Fruit fly (Drosophila melanogaster) whole organism, embryonic: ENCODE results near the gene Sld5.

Source experiments
- Abd-B ChIP-seq: fragments of 200-800 bp; sonication (Bioruptor generic); optimal IDR thresholded peaks from 2 replicates; lab custom pipeline; 2018; ENCODE audit warnings: missing biosample characterization, mild to moderate bottlenecking, missing genetic modification characterization, moderate library complexity
- CG11247 ChIP-seq: fragments of 200-800 bp; sonication (Bioruptor generic); IDR thresholded peaks from 2 replicates; pipeline ENCODE4 v1.3.6; 2022; ENCODE audit warnings: missing biosample characterization, missing genetic modification characterization
- CG1233 ChIP-seq: fragments of 200-800 bp; sonication (Bioruptor generic); optimal IDR thresholded peaks from 4 replicates; lab custom pipeline; 2018; ENCODE audit warnings: missing biosample characterization, mild to moderate bottlenecking, missing genetic modification characterization
- CG15269 ChIP-seq: fragments of 200-800 bp; sonication (Bioruptor generic); optimal IDR thresholded peaks from 2 replicates; lab custom pipeline; 2018; ENCODE audit warnings: missing biosample characterization, mild to moderate bottlenecking, missing genetic modification characterization, moderate library complexity
- CG15601 ChIP-seq: fragments of 200-800 bp; sonication (Bioruptor generic); optimal IDR thresholded peaks from 3 replicates; lab custom pipeline; 2019; ENCODE audit warnings: missing biosample characterization, mild to moderate bottlenecking, missing genetic modification characterization, moderate library complexity
- CG1602 ChIP-seq: fragments of 200-800 bp; sonication (Bioruptor generic); optimal IDR thresholded peaks from 3 replicates; lab custom pipeline; 2016; ENCODE audit warnings: missing biosample characterization, missing genetic modification characterization
- CG16863 ChIP-seq: fragments of 200-800 bp; sonication (Bioruptor generic); optimal IDR thresholded peaks from 3 replicates; lab custom pipeline; 2016; ENCODE audit warnings: missing biosample characterization, missing genetic modification characterization
- CG18476 ChIP-seq: fragments of 200-800 bp; sonication (Bioruptor generic); optimal IDR thresholded peaks from 2 replicates; lab custom pipeline; 2016; ENCODE audit warnings: missing biosample characterization, mild to moderate bottlenecking, missing genetic modification characterization
- CG33557 ChIP-seq: fragments of 200-800 bp; sonication (Bioruptor generic); optimal IDR thresholded peaks from 2 replicates; lab custom pipeline; 2019; ENCODE audit warnings: missing biosample characterization, mild to moderate bottlenecking, missing genetic modification characterization, moderate library complexity
- CG34376 ChIP-seq: fragments of 200-800 bp; sonication (Bioruptor generic); optimal IDR thresholded peaks from 2 replicates; lab custom pipeline; 2018; ENCODE audit warnings: missing biosample characterization, mild to moderate bottlenecking, missing genetic modification characterization
- CG4854 ChIP-seq: fragments of 200-800 bp; sonication (Bioruptor generic); optimal IDR thresholded peaks from 2 replicates; lab custom pipeline; 2016; ENCODE audit warnings: missing biosample characterization, missing genetic modification characterization, inconsistent platforms
- CG6272 ChIP-seq: fragments of 200-800 bp; sonication (Bioruptor generic); IDR thresholded peaks from 2 replicates; pipeline ENCODE4 v1.3.6; 2022; ENCODE audit warnings: missing biosample characterization, missing genetic modification characterization
- CG6654 ChIP-seq: fragments of 200-800 bp; sonication (Bioruptor generic); optimal IDR thresholded peaks from 2 replicates; lab custom pipeline; 2017; ENCODE audit warnings: missing biosample characterization, mild to moderate bottlenecking, missing genetic modification characterization
- CG7372 ChIP-seq: fragments of 200-800 bp; sonication (Bioruptor generic); IDR thresholded peaks from 2 replicates; pipeline ENCODE4 v1.3.6; 2022; ENCODE audit warnings: missing biosample characterization, missing genetic modification characterization
- CG7963 ChIP-seq: fragments of 200-800 bp; sonication (Bioruptor generic); IDR thresholded peaks from 3 replicates; pipeline ENCODE4 v1.3.6; 2022; ENCODE audit warnings: missing biosample characterization, missing genetic modification characterization; ENCODE audit not compliant: partially characterized antibody
- CoRest ChIP-seq: fragments of 200-800 bp; sonication (Bioruptor generic); optimal IDR thresholded peaks from 3 replicates; lab custom pipeline; 2018; ENCODE audit warnings: missing biosample characterization, mild to moderate bottlenecking, missing genetic modification characterization, moderate library complexity
- Hr78 ChIP-seq, 2 experiments: fragments of 200-800 bp in 1 of 2; fragments of >200 bp in 1 of 2; sonication (Bioruptor generic) in 1 of 2; optimal IDR thresholded peaks; 2 replicates each; lab custom pipeline; 2017 to 2019; ENCODE audit warnings: missing biosample characterization in 2 of 2, missing genetic modification characterization in 2 of 2, mild to moderate bottlenecking in 1 of 2, moderate library complexity in 1 of 2
- MESR4 ChIP-seq: fragments of 200-800 bp; sonication (Bioruptor generic); optimal IDR thresholded peaks from 2 replicates; lab custom pipeline; 2018; ENCODE audit warnings: missing biosample characterization, mild to moderate bottlenecking, missing genetic modification characterization, moderate library complexity
- Max ChIP-seq: fragments of 200-800 bp; sonication (Bioruptor generic); optimal IDR thresholded peaks from 2 replicates; lab custom pipeline; 2016; ENCODE audit warnings: missing biosample characterization, mild to moderate bottlenecking, missing genetic modification characterization
- Med ChIP-seq: fragments of 200-800 bp; sonication (Bioruptor generic); peaks from one replicate; lab custom pipeline; 2016; ENCODE audit warnings: missing biosample characterization, missing genetic modification characterization, mild to moderate bottlenecking, inconsistent platforms, moderate library complexity
- Mes4 ChIP-seq: fragments of 200-800 bp; sonication (Bioruptor generic); optimal IDR thresholded peaks from 2 replicates; lab custom pipeline; 2016; ENCODE audit warnings: missing biosample characterization, missing genetic modification characterization
- Sox102F ChIP-seq: fragments of 200-800 bp; sonication (Bioruptor generic); optimal IDR thresholded peaks from 2 replicates; lab custom pipeline; 2018; ENCODE audit warnings: missing biosample characterization, mild to moderate bottlenecking, missing genetic modification characterization, moderate library complexity
- Spps ChIP-seq: fragments of 200-800 bp; sonication (Bioruptor generic); optimal IDR thresholded peaks from 2 replicates; lab custom pipeline; 2018; ENCODE audit warnings: missing biosample characterization, mild to moderate bottlenecking, missing genetic modification characterization
- Sry-δ ChIP-seq: fragments of 200-800 bp; sonication (Bioruptor generic); optimal IDR thresholded peaks from 2 replicates; lab custom pipeline; 2016; ENCODE audit warnings: missing biosample characterization, missing genetic modification characterization
- Ssrp ChIP-seq: fragments of 200-800 bp; sonication (Bioruptor generic); optimal IDR thresholded peaks from 2 replicates; lab custom pipeline; 2018; ENCODE audit warnings: missing biosample characterization, mild to moderate bottlenecking, missing genetic modification characterization, moderate library complexity
- Trl ChIP-seq, 3 experiments: fragments of >200 bp in 2 of 3; fragments of 200-800 bp in 1 of 3; sonication (Bioruptor generic) in 1 of 3; optimal IDR thresholded peaks; 2 replicates in 1 of 3; 3 replicates in 2 of 3; lab custom pipeline; 2016 to 2017; ENCODE audit warnings: missing biosample characterization in 1 of 3, missing genetic modification characterization in 1 of 3
- YL-1 ChIP-seq: fragments of 200-800 bp; sonication (Bioruptor generic); optimal IDR thresholded peaks from 3 replicates; lab custom pipeline; 2017; ENCODE audit warnings: missing biosample characterization, mild to moderate bottlenecking, missing genetic modification characterization
- ap ChIP-seq: fragments of 200-800 bp; sonication (Bioruptor generic); IDR thresholded peaks from 2 replicates; pipeline ENCODE4 v1.3.6; 2022; ENCODE audit warnings: missing biosample characterization, missing genetic modification characterization
- ase ChIP-seq: fragments of 200-800 bp; sonication (Bioruptor generic); IDR thresholded peaks from 3 replicates; pipeline ENCODE4 v1.3.6; 2022; ENCODE audit warnings: missing biosample characterization, missing genetic modification characterization
- cato ChIP-seq: fragments of 200-800 bp; sonication (Bioruptor generic); optimal IDR thresholded peaks from 2 replicates; lab custom pipeline; 2016; ENCODE audit warnings: missing biosample characterization, missing genetic modification characterization, borderline replicate concordance
- caup ChIP-seq: fragments of 200-800 bp; sonication (Bioruptor generic); optimal IDR thresholded peaks from 3 replicates; lab custom pipeline; 2017; ENCODE audit warnings: missing biosample characterization, mild to moderate bottlenecking, missing genetic modification characterization, moderate library complexity; ENCODE audit not compliant: severe bottlenecking
- emc ChIP-seq: fragments of 200-800 bp; sonication (Bioruptor generic); optimal IDR thresholded peaks from 2 replicates; lab custom pipeline; 2016; ENCODE audit warnings: missing biosample characterization, missing genetic modification characterization
- hb ChIP-seq: fragments of 200-800 bp; sonication (Bioruptor generic); IDR thresholded peaks from 3 replicates; pipeline ENCODE4 v1.3.6; 2022; ENCODE audit warnings: missing biosample characterization, missing genetic modification characterization; ENCODE audit not compliant: partially characterized antibody
- inv ChIP-seq: fragments of 200-800 bp; sonication (Bioruptor generic); IDR thresholded peaks from 2 replicates; pipeline ENCODE4 v1.3.6; 2022; ENCODE audit warnings: missing biosample characterization, missing genetic modification characterization; ENCODE audit not compliant: partially characterized antibody
- ken ChIP-seq: fragments of 200-800 bp; sonication (Bioruptor generic); IDR thresholded peaks from 3 replicates; pipeline ENCODE4 v1.3.6; 2022; ENCODE audit warnings: missing biosample characterization, missing genetic modification characterization
- klu ChIP-seq: fragments of 200-800 bp; sonication (Bioruptor generic); IDR thresholded peaks from 2 replicates; pipeline ENCODE4 v1.3.6; 2022; ENCODE audit warnings: missing biosample characterization, missing genetic modification characterization
- lbe ChIP-seq: fragments of 200-800 bp; sonication (Bioruptor generic); optimal IDR thresholded peaks from 2 replicates; lab custom pipeline; 2016; ENCODE audit warnings: missing biosample characterization, mild to moderate bottlenecking, missing genetic modification characterization
- odd ChIP-seq: fragments of 200-800 bp; sonication (Bioruptor generic); optimal IDR thresholded peaks from 2 replicates; lab custom pipeline; 2017; ENCODE audit warnings: missing biosample characterization, mild to moderate bottlenecking, missing genetic modification characterization
- onecut ChIP-seq: fragments of 200-800 bp; sonication (Bioruptor generic); IDR thresholded peaks from 2 replicates; pipeline ENCODE4 v1.3.6; 2022; ENCODE audit warnings: missing biosample characterization, missing genetic modification characterization
- p53 ChIP-seq: fragments of 200-800 bp; sonication (Bioruptor generic); optimal IDR thresholded peaks from 2 replicates; lab custom pipeline; 2016; ENCODE audit warnings: missing biosample characterization, missing genetic modification characterization
- pros ChIP-seq: fragments of 200-800 bp; sonication (Bioruptor generic); optimal IDR thresholded peaks from 3 replicates; lab custom pipeline; 2019; ENCODE audit warnings: missing biosample characterization, mild to moderate bottlenecking, missing genetic modification characterization, moderate library complexity
- sc ChIP-seq, 3 experiments: fragments of >200 bp in 2 of 3; fragments of 200-800 bp in 1 of 3; sonication (Bioruptor generic) in 1 of 3; optimal IDR thresholded peaks; 2 replicates in 2 of 3; 3 replicates in 1 of 3; lab custom pipeline; 2017; ENCODE audit warnings: mild to moderate bottlenecking in 1 of 3, missing biosample characterization in 1 of 3, missing genetic modification characterization in 1 of 3, missing genetic modification reagents in 1 of 3
- schlank ChIP-seq: fragments of 200-800 bp; sonication (Bioruptor generic); optimal IDR thresholded peaks from 2 replicates; lab custom pipeline; 2018; ENCODE audit warnings: missing biosample characterization, mild to moderate bottlenecking, missing genetic modification characterization
- sens-2 ChIP-seq: fragments of 200-800 bp; sonication (Bioruptor generic); IDR thresholded peaks from 2 replicates; pipeline ENCODE4 v1.3.6; 2022; ENCODE audit warnings: missing biosample characterization, missing genetic modification characterization
- sob ChIP-seq: fragments of 200-800 bp; sonication (Bioruptor generic); IDR thresholded peaks from 2 replicates; pipeline ENCODE4 v1.3.6; 2022; ENCODE audit warnings: missing biosample characterization, missing genetic modification characterization
- sug ChIP-seq: fragments of 200-800 bp; optimal IDR thresholded peaks from 2 replicates; lab custom pipeline; 2019; ENCODE audit warnings: missing biosample characterization, mild to moderate bottlenecking, missing genetic modification characterization, moderate library complexity
- tio ChIP-seq: fragments of 200-800 bp; sonication (Bioruptor generic); optimal IDR thresholded peaks from 2 replicates; lab custom pipeline; 2017; ENCODE audit warnings: missing biosample characterization, missing genetic modification characterization, inconsistent platforms
- usp ChIP-seq: fragments of >200 bp; optimal IDR thresholded peaks from 2 replicates; lab custom pipeline; 2017; ENCODE audit warnings: missing biosample characterization, missing genetic modification characterization
- wek ChIP-seq: fragments of 200-800 bp; sonication (Bioruptor generic); optimal IDR thresholded peaks from 3 replicates; lab custom pipeline; 2018; ENCODE audit warnings: missing biosample characterization, mild to moderate bottlenecking, missing genetic modification characterization, moderate library complexity

Sld5 gene

dm6 chr3R:26055214-26055632 lies 1.1 kb downstream of the Sld5 start, which contains the start of gene Cmpk (continued):
- TF ChIP-seq wek = peak; percentile 68
- no peak for TF ChIP-seq inv (GFP tag; lab: Robert Waterston, UW)
- TF ChIP-seq caup = peak; percentile 91
- TF ChIP-seq CG18476 (GFP tag; lab: Kevin White, UChicago) = no peak
- peak; percentile 42 for TF ChIP-seq CG6654 (GFP tag; lab: Kevin White, UChicago)
- TF ChIP-seq cato = no peak
- peak; percentile 96 for TF ChIP-seq MESR4 (GFP tag; lab: Kevin White, UChicago)
- no peak for TF ChIP-seq ap (GFP tag; lab: Robert Waterston, UW)
- peak; percentile 9 for TF ChIP-seq emc (GFP tag; lab: Kevin White, UChicago)
- TF ChIP-seq CG15269 (tag; lab: Kevin White, UChicago) = peak; percentile 68
- TF ChIP-seq Mes4 = peak; percentile 39
- peak; percentile 33 for TF ChIP-seq CG16863 (GFP tag; lab: Kevin White, UChicago)
- peak; percentile 58 for TF ChIP-seq CoRest (tag; lab: Kevin White, UChicago)
- TF ChIP-seq CG15601 = peak; percentile 97
- no peak for TF ChIP-seq klu
- TF ChIP-seq pros = no peak
- peak; percentile 60 for TF ChIP-seq CG33557 (GFP tag; lab: Kevin White, UChicago)
- TF ChIP-seq tio (GFP tag; lab: Kevin White, UChicago) = no peak
- peak; percentile 19; the same call in 1 of the 2 replicates for TF ChIP-seq CG6272
- peak; percentile 67 for TF ChIP-seq CG1233
- no peak for TF ChIP-seq Sry-δ (GFP tag; lab: Kevin White, UChicago)
- TF ChIP-seq hb (GFP tag; lab: Robert Waterston, UW) = no peak
- no peak for TF ChIP-seq CG1602 (GFP tag; lab: Kevin White, UChicago)
- peak; percentile 69 for TF ChIP-seq sug (tag; lab: Kevin White, UChicago)
- TF ChIP-seq ken (GFP tag; lab: Robert Waterston, UW) = 0 out of 3 replicates have a peak, but pooled peaks have one; percentile 23
- peak; percentile 76 for TF ChIP-seq YL-1 (GFP tag; lab: Kevin White, UChicago)
- TF ChIP-seq ase (GFP tag; lab: Robert Waterston, UW) = peak; percentile 43; the same call in 2 of the 3 replicates
- peak; percentile 96 for TF ChIP-seq Med (GFP tag; lab: Kevin White, UChicago)
- peak; percentile 29; the same call in 1 of the 2 replicates for TF ChIP-seq CG7372
- no peak for TF ChIP-seq Sox102F (GFP tag; lab: Kevin White, UChicago)
- TF ChIP-seq p53 (GFP tag; lab: Kevin White, UChicago) = no peak
- TF ChIP-seq odd = peak; percentile 81
- no peak for TF ChIP-seq CG7963 (GFP tag; lab: Robert Waterston, UW)
- TF ChIP-seq CG4854 (GFP tag; lab: Kevin White, UChicago) = peak; percentile 16
- peak; percentile 47; the same call in 1 of the 2 replicates for TF ChIP-seq CG11247
- TF ChIP-seq Abd-B (GFP tag; lab: Kevin White, UChicago) = no peak
- TF ChIP-seq usp (GFP tag; lab: Kevin White, UChicago) = no peak
- peak; percentile 89 for TF ChIP-seq CG34376 (GFP tag; lab: Kevin White, UChicago)
- TF ChIP-seq Hr78 (GFP tag; optimal IDR thresholded peaks at IDR 0.05; lab: Kevin White, UChicago) = no peak
- TF ChIP-seq Ssrp = peak; percentile 2
- TF ChIP-seq lbe (GFP tag; lab: Kevin White, UChicago) = peak; percentile 87
- peak; percentile 56 for TF ChIP-seq Max (GFP tag; lab: Kevin White, UChicago)
- peak; percentile 72 for TF ChIP-seq schlank
- TF ChIP-seq onecut (GFP tag; lab: Robert Waterston, UW) = peak; percentile 65
- TF ChIP-seq sc (optimal IDR thresholded peaks at IDR 0.05; lab: Kevin White, UChicago) = no peak
- TF ChIP-seq sc (GFP tag; optimal IDR thresholded peaks at IDR 0.05; lab: Kevin White, UChicago) = peak; percentile 71
- TF ChIP-seq Spps = peak; percentile 21
- peak; percentile 69 for TF ChIP-seq sob
- no peak for TF ChIP-seq Trl (optimal IDR thresholded peaks at IDR 0.05; lab: Kevin White, UChicago)
- TF ChIP-seq Trl (GFP tag; optimal IDR thresholded peaks at IDR 0.05; lab: Kevin White, UChicago) = peak; percentile 27
- TF ChIP-seq sens-2 (GFP tag; lab: Robert Waterston, UW) = no peak
